Fruit fly (Drosophila melanogaster) whole organism, pupa: ENCODE data around the gene comm3.
A peak's percentile ranks its signal among the peaks of the same experiment; 100 is the strongest.

Experiments
- CG10348 ChIP-seq: fragments of 200-800 bp; sonication (Bioruptor generic); IDR thresholded peaks from 2 replicates; pipeline ENCODE4 v1.3.6; 2022; ENCODE audit warnings: missing biosample characterization, missing genetic modification characterization
- CG12605 ChIP-seq: fragments of 200-800 bp; sonication (Bioruptor generic); IDR thresholded peaks from 2 replicates; pipeline ENCODE4 v1.3.6; 2022; ENCODE audit warnings: missing biosample characterization, missing genetic modification characterization
- CG13204 ChIP-seq: fragments of 200-800 bp; sonication (Bioruptor generic); optimal IDR thresholded peaks from 2 replicates; lab custom pipeline; 2018; ENCODE audit warnings: missing biosample characterization, mild to moderate bottlenecking, missing genetic modification characterization, moderate library complexity
- CG14655 ChIP-seq: fragments of 200-800 bp; sonication (Bioruptor generic); optimal IDR thresholded peaks from 3 replicates; lab custom pipeline; 2017; ENCODE audit warnings: mild to moderate bottlenecking, missing biosample characterization, missing genetic modification reagents, missing genetic modification characterization
- CG15710 ChIP-seq: fragments of 200-800 bp; sonication (Bioruptor generic); optimal IDR thresholded peaks from 2 replicates; lab custom pipeline; 2018; ENCODE audit warnings: missing biosample characterization, mild to moderate bottlenecking, missing genetic modification characterization, moderate library complexity
- CG17806 ChIP-seq: fragments of 200-800 bp; sonication (Bioruptor generic); optimal IDR thresholded peaks from 2 replicates; lab custom pipeline; 2018; ENCODE audit warnings: missing biosample characterization, mild to moderate bottlenecking, missing genetic modification characterization, moderate library complexity
- CG32121 ChIP-seq: fragments of 200-800 bp; sonication (Bioruptor generic); IDR thresholded peaks from 2 replicates; pipeline ENCODE4 v1.3.6; 2022; ENCODE audit warnings: missing biosample characterization, missing genetic modification characterization
- CG34367 ChIP-seq: fragments of 200-800 bp; sonication (Bioruptor generic); optimal IDR thresholded peaks from 2 replicates; lab custom pipeline; 2018; ENCODE audit warnings: missing biosample characterization, mild to moderate bottlenecking, missing genetic modification characterization
- CG4496 ChIP-seq: fragments of 200-800 bp; sonication (Bioruptor generic); IDR thresholded peaks from 3 replicates; pipeline ENCODE4 v1.3.6; 2022; ENCODE audit warnings: missing biosample characterization, missing genetic modification characterization
- CG8159 ChIP-seq: fragments of 200-800 bp; sonication (Bioruptor generic); optimal IDR thresholded peaks from 3 replicates; lab custom pipeline; 2018; ENCODE audit warnings: missing biosample characterization, mild to moderate bottlenecking, missing genetic modification characterization, moderate library complexity
- CG8301 ChIP-seq: fragments of 200-800 bp; sonication (Bioruptor generic); optimal IDR thresholded peaks from 2 replicates; lab custom pipeline; 2018; ENCODE audit warnings: missing biosample characterization, mild to moderate bottlenecking, missing genetic modification characterization
- CG9948 ChIP-seq: fragments of 200-800 bp; sonication (Bioruptor generic); optimal IDR thresholded peaks from 2 replicates; lab custom pipeline; 2018; ENCODE audit warnings: missing biosample characterization, mild to moderate bottlenecking, missing genetic modification characterization, moderate library complexity
- D1 ChIP-seq: fragments of 200-800 bp; sonication (Bioruptor generic); optimal IDR thresholded peaks from 2 replicates; lab custom pipeline; 2018; ENCODE audit warnings: missing biosample characterization, mild to moderate bottlenecking, missing genetic modification characterization, moderate library complexity
- EcR ChIP-seq: fragments of 200-800 bp; sonication (Bioruptor generic); optimal IDR thresholded peaks from 3 replicates; lab custom pipeline; 2019; ENCODE audit warnings: missing biosample characterization, missing genetic modification characterization, mild to moderate bottlenecking, moderate library complexity, missing genetic modification reagents
- Ets98B ChIP-seq: fragments of 200-800 bp; sonication (Bioruptor generic); IDR thresholded peaks from 2 replicates; pipeline ENCODE4 v1.3.6; 2022; ENCODE audit warnings: missing biosample characterization, missing genetic modification characterization
- Pif1A ChIP-seq: fragments of 200-800 bp; sonication (Bioruptor generic); optimal IDR thresholded peaks from 3 replicates; lab custom pipeline; 2016; ENCODE audit warnings: missing biosample characterization, missing genetic modification characterization
- Pif1B ChIP-seq: fragments of 200-800 bp; sonication (Bioruptor generic); optimal IDR thresholded peaks from 3 replicates; lab custom pipeline; 2016; ENCODE audit warnings: missing biosample characterization, missing genetic modification characterization
- Snoo ChIP-seq: fragments of 200-800 bp; sonication (Bioruptor generic); optimal IDR thresholded peaks from 3 replicates; lab custom pipeline; 2017; ENCODE audit warnings: missing biosample characterization, mild to moderate bottlenecking, missing genetic modification characterization, inconsistent platforms
- fd96Ca ChIP-seq: fragments of 200-800 bp; sonication (Bioruptor generic); IDR thresholded peaks from 3 replicates; pipeline ENCODE4 v1.3.6; 2022; ENCODE audit warnings: missing biosample characterization, missing genetic modification characterization
- gl ChIP-seq: fragments of 200-800 bp; sonication (Bioruptor generic); optimal IDR thresholded peaks from 2 replicates; lab custom pipeline; 2018; ENCODE audit warnings: missing biosample characterization, mild to moderate bottlenecking, missing genetic modification characterization
- rn ChIP-seq: fragments of 200-800 bp; sonication (Bioruptor generic); IDR thresholded peaks from 2 replicates; pipeline ENCODE4 v1.3.6; 2022; ENCODE audit warnings: missing biosample characterization, missing genetic modification characterization

Gene comm3

dm6 chr3L:15638524-15638923, 9.0 kb downstream of the comm3 start:
- TF ChIP-seq CG8159 (tag; lab: Kevin White, UChicago) (no peak), CG34367 (tag; lab: Kevin White, UChicago) (no peak), gl (tag; lab: Kevin White, UChicago) (no peak), Snoo (tag; lab: Kevin White, UChicago) (no peak), CG4496 (no peak), CG8301 (no peak), D1 (tag; lab: Kevin White, UChicago) (no peak), CG32121 (GFP tag; lab: Robert Waterston, UW) (no peak), CG14655 (GFP tag; lab: Kevin White, UChicago) (no peak), CG9948 (no peak), CG12605 (GFP tag; lab: Robert Waterston, UW) (no peak), Pif1A (GFP tag; lab: Kevin White, UChicago) (no peak), CG17806 (tag; lab: Kevin White, UChicago) (no peak), Pif1B (GFP tag; lab: Kevin White, UChicago) (no peak), Ets98B (GFP tag; lab: Robert Waterston, UW) (no peak)

- TF ChIP-seq Pif1A (GFP tag; lab: Kevin White, UChicago): peak; percentile 34
- TF ChIP-seq CG8301: no peak
- TF ChIP-seq Pif1B (GFP tag; lab: Kevin White, UChicago): no peak
- no peak for TF ChIP-seq D1 (tag; lab: Kevin White, UChicago)
- no peak for TF ChIP-seq CG32121 (GFP tag; lab: Robert Waterston, UW)
- TF ChIP-seq CG9948: no peak
- TF ChIP-seq CG10348 (GFP tag; lab: Robert Waterston, UW): no peak
- TF ChIP-seq EcR (GFP tag; lab: Kevin White, UChicago): peak; percentile 89
- no peak for TF ChIP-seq Ets98B (GFP tag; lab: Robert Waterston, UW)
- peak; percentile 36 for TF ChIP-seq gl (tag; lab: Kevin White, UChicago)
Observed at dm6 chr3L:15637618-15638017, 9.9 kb downstream of the comm3 start.

- TF ChIP-seq CG12605 (GFP tag; lab: Robert Waterston, UW): no peak
- no peak for TF ChIP-seq rn
- no peak for TF ChIP-seq CG15710 (tag; lab: Kevin White, UChicago)
- no peak for TF ChIP-seq CG8301
- no peak for TF ChIP-seq CG10348 (GFP tag; lab: Robert Waterston, UW)
- no peak for TF ChIP-seq CG9948
- no peak for TF ChIP-seq Pif1A (GFP tag; lab: Kevin White, UChicago)
- no peak for TF ChIP-seq fd96Ca (GFP tag; lab: Robert Waterston, UW)
- TF ChIP-seq EcR (GFP tag; lab: Kevin White, UChicago): no peak
- no peak for TF ChIP-seq Pif1B (GFP tag; lab: Kevin White, UChicago)
- no peak for TF ChIP-seq Ets98B (GFP tag; lab: Robert Waterston, UW)
- TF ChIP-seq CG34367 (tag; lab: Kevin White, UChicago): no peak
- no peak for TF ChIP-seq CG17806 (tag; lab: Kevin White, UChicago)
- TF ChIP-seq CG4496: no peak
- no peak for TF ChIP-seq D1 (tag; lab: Kevin White, UChicago)
- no peak for TF ChIP-seq CG8159 (tag; lab: Kevin White, UChicago)
- TF ChIP-seq CG13204 (GFP tag; lab: Kevin White, UChicago): no peak
- no peak for TF ChIP-seq gl (tag; lab: Kevin White, UChicago)
- no peak for TF ChIP-seq CG14655 (GFP tag; lab: Kevin White, UChicago)
- TF ChIP-seq, all 21 proteins: peak for 0
Observed at dm6 chr3L:15636978-15637377, 10.6 kb downstream of the comm3 start.

- TF ChIP-seq EcR (GFP tag; lab: Kevin White, UChicago) (peak; percentile 1), D1 (tag; lab: Kevin White, UChicago) (no peak), CG9948 (no peak)
- TF ChIP-seq, all 21 proteins: peak for 1
Observed at dm6 chr3L:15636359-15636758, 11.2 kb downstream of the comm3 start.

- no peak for TF ChIP-seq fd96Ca (GFP tag; lab: Robert Waterston, UW)
- TF ChIP-seq, all 21 proteins: peak for 0
Observed at dm6 chr3L:15634368-15635075, 13.0 kb downstream of the comm3 start.

dm6 chr3L:15632653-15633052, 14.9 kb downstream of the comm3 start:
- TF ChIP-seq CG10348 (GFP tag; lab: Robert Waterston, UW) (no peak), CG13204 (GFP tag; lab: Kevin White, UChicago) (no peak)

- TF ChIP-seq Pif1A (GFP tag; lab: Kevin White, UChicago): no peak
- TF ChIP-seq Ets98B (GFP tag; lab: Robert Waterston, UW): no peak
- TF ChIP-seq CG8159 (tag; lab: Kevin White, UChicago): no peak
- TF ChIP-seq CG15710 (tag; lab: Kevin White, UChicago): no peak
- no peak for TF ChIP-seq CG12605 (GFP tag; lab: Robert Waterston, UW)
- TF ChIP-seq CG4496: no peak
- no peak for TF ChIP-seq CG9948
- TF ChIP-seq D1 (tag; lab: Kevin White, UChicago): no peak
- no peak for TF ChIP-seq EcR (GFP tag; lab: Kevin White, UChicago)
- no peak for TF ChIP-seq Snoo (tag; lab: Kevin White, UChicago)
- TF ChIP-seq CG14655 (GFP tag; lab: Kevin White, UChicago): no peak
- TF ChIP-seq fd96Ca (GFP tag; lab: Robert Waterston, UW): no peak
- no peak for TF ChIP-seq CG10348 (GFP tag; lab: Robert Waterston, UW)
- TF ChIP-seq CG34367 (tag; lab: Kevin White, UChicago): no peak
- no peak for TF ChIP-seq CG13204 (GFP tag; lab: Kevin White, UChicago)
- no peak for TF ChIP-seq rn
- no peak for TF ChIP-seq Pif1B (GFP tag; lab: Kevin White, UChicago)
- TF ChIP-seq, all 21 proteins: peak for 0
Observed at dm6 chr3L:15631067-15631466, 16.5 kb downstream of the comm3 start.
